Worm (Caenorhabditis elegans): ENCODE measurements around the gene adss-1.

DNA sequence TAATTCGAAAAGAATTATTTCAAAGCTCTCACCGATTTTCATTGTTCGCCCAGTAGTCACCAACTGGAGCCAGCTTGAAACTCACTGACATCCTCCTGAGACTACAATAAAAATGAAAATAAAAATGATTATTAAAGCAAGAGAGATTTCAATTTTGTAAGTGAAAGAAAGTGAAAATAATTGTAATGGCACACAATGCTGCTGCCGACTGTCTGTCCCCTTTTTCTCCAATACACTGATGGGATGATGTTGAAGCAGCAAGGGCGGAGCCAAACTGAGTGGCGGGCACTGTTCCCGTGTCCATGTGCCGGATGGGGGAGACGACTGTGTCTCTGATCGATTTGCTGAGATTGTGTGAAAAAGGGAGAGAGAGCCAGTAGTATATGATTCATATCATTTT, 11.1 kb upstream of the adss-1 start, which contains the start of gene C37H5.14:
- no peak for TF ChIP-seq T22C8.4 (GFP tag; IDR thresholded peaks at IDR 0.05)
- no peak for TF ChIP-seq med-1 (GFP tag; optimal IDR thresholded peaks at IDR 0.05; ENCODE audit: insufficient read depth)
- no peak for TF ChIP-seq ztf-23 (GFP tag; IDR thresholded peaks at IDR 0.05)
- no peak for TF ChIP-seq ref-1 (GFP tag; conservative IDR thresholded peaks at IDR 0.05)
- TF ChIP-seq cog-1 (tag; optimal IDR thresholded peaks at IDR 0.05) = no peak
- no peak for TF ChIP-seq klf-2 (GFP tag; conservative IDR thresholded peaks at IDR 0.05)
- no peak for TF ChIP-seq ztf-29 (GFP tag; IDR thresholded peaks at IDR 0.05)
- no peak for TF ChIP-seq tab-1 (GFP tag; IDR thresholded peaks at IDR 0.05)
- TF ChIP-seq flt-1 (GFP tag; IDR thresholded peaks at IDR 0.05) = no peak
